Fruit fly (Drosophila melanogaster) whole organism, embryonic: ENCODE results near the gene Bacc.

Source experiments
- CG1024 ChIP-seq: fragments of 200-800 bp; sonication (Bioruptor generic); IDR thresholded peaks from 2 replicates; pipeline ENCODE4 v1.3.6; 2022; ENCODE audit warnings: missing biosample characterization, missing genetic modification characterization
- CG10654 ChIP-seq: fragments of 200-800 bp; sonication (Bioruptor generic); optimal IDR thresholded peaks from 2 replicates; lab custom pipeline; 2016; ENCODE audit warnings: missing biosample characterization, missing genetic modification characterization
- CG11398 ChIP-seq: fragments of 200-800 bp; sonication (Bioruptor generic); optimal IDR thresholded peaks from 2 replicates; lab custom pipeline; 2016; ENCODE audit warnings: missing biosample characterization, missing genetic modification characterization
- CG11696 ChIP-seq: fragments of 200-800 bp; sonication (Bioruptor generic); IDR thresholded peaks from 2 replicates; pipeline ENCODE4 v1.3.6; 2022; ENCODE audit warnings: missing biosample characterization, missing genetic modification characterization
- CG14667 ChIP-seq: fragments of 200-800 bp; sonication (Bioruptor generic); IDR thresholded peaks from 2 replicates; pipeline ENCODE4 v1.3.6; 2022; ENCODE audit warnings: missing biosample characterization, missing genetic modification characterization
- CG18011 ChIP-seq: fragments of 200-800 bp; sonication (Bioruptor generic); optimal IDR thresholded peaks from 2 replicates; lab custom pipeline; 2017; ENCODE audit warnings: missing biosample characterization, missing genetic modification characterization, mild to moderate bottlenecking, moderate library complexity, missing genotype
- CG2889 ChIP-seq: fragments of 200-800 bp; sonication (Bioruptor generic); IDR thresholded peaks from 3 replicates; pipeline ENCODE4 v1.3.6; 2022; ENCODE audit warnings: missing biosample characterization, missing genetic modification characterization
- CG30403 ChIP-seq: fragments of 200-800 bp; sonication (Bioruptor generic); optimal IDR thresholded peaks from 3 replicates; lab custom pipeline; 2016; ENCODE audit warnings: missing biosample characterization, missing genetic modification characterization
- CG33557 ChIP-seq: fragments of 200-800 bp; sonication (Bioruptor generic); optimal IDR thresholded peaks from 2 replicates; lab custom pipeline; 2019; ENCODE audit warnings: missing biosample characterization, mild to moderate bottlenecking, missing genetic modification characterization, moderate library complexity
- CG3995 ChIP-seq: fragments of 200-800 bp; sonication (Bioruptor generic); optimal IDR thresholded peaks from 3 replicates; lab custom pipeline; 2016; ENCODE audit warnings: missing biosample characterization, missing genetic modification characterization
- CG4404 ChIP-seq: fragments of 200-800 bp; sonication (Bioruptor generic); IDR thresholded peaks from 2 replicates; pipeline ENCODE4 v1.3.6; 2022; ENCODE audit warnings: missing biosample characterization, missing genetic modification characterization
- CG6175 ChIP-seq: fragments of 200-800 bp; sonication (Bioruptor generic); IDR thresholded peaks from 3 replicates; pipeline ENCODE4 v1.3.6; 2022; ENCODE audit warnings: missing biosample characterization, missing genetic modification characterization
- CG6854 ChIP-seq: fragments of 200-800 bp; sonication (Bioruptor generic); optimal IDR thresholded peaks from 3 replicates; lab custom pipeline; 2017; ENCODE audit warnings: missing biosample characterization, mild to moderate bottlenecking, missing genetic modification characterization
- CG7372 ChIP-seq: fragments of 200-800 bp; sonication (Bioruptor generic); IDR thresholded peaks from 2 replicates; pipeline ENCODE4 v1.3.6; 2022; ENCODE audit warnings: missing biosample characterization, missing genetic modification characterization
- CG7786 ChIP-seq: fragments of 200-800 bp; sonication (Bioruptor generic); optimal IDR thresholded peaks from 2 replicates; lab custom pipeline; 2016; ENCODE audit warnings: missing biosample characterization, missing genetic modification characterization
- CG8765 ChIP-seq: fragments of 200-800 bp; sonication (Bioruptor generic); IDR thresholded peaks from 2 replicates; pipeline ENCODE4 v1.3.6; 2022; ENCODE audit warnings: missing biosample characterization, missing genetic modification characterization
- CG9817 ChIP-seq: fragments of 200-800 bp; sonication (Bioruptor generic); optimal IDR thresholded peaks from 2 replicates; lab custom pipeline; 2018; ENCODE audit warnings: missing biosample characterization, mild to moderate bottlenecking, missing genetic modification characterization, moderate library complexity
- Dbx ChIP-seq: fragments of 200-800 bp; sonication (Bioruptor generic); IDR thresholded peaks from 3 replicates; pipeline ENCODE4 v1.3.6; 2022; ENCODE audit warnings: missing biosample characterization, missing genetic modification characterization
- Doc2 ChIP-seq: fragments of 200-800 bp; sonication (Bioruptor generic); IDR thresholded peaks from 2 replicates; pipeline ENCODE4 v1.3.6; 2022; ENCODE audit warnings: missing biosample characterization, missing genetic modification characterization
- Doc3 ChIP-seq: fragments of 200-800 bp; sonication (Bioruptor generic); IDR thresholded peaks from 3 replicates; pipeline ENCODE4 v1.3.6; 2022; ENCODE audit warnings: missing biosample characterization, missing genetic modification characterization; ENCODE audit not compliant: partially characterized antibody
- Fer2 ChIP-seq: fragments of 200-800 bp; sonication (Bioruptor generic); optimal IDR thresholded peaks from 2 replicates; lab custom pipeline; 2018; ENCODE audit warnings: missing biosample characterization, mild to moderate bottlenecking, missing genetic modification characterization, moderate library complexity
- Gsc ChIP-seq: fragments of 200-800 bp; sonication (Bioruptor generic); IDR thresholded peaks from 2 replicates; pipeline ENCODE4 v1.3.6; 2022; ENCODE audit warnings: missing biosample characterization, missing genetic modification characterization
- Lpt ChIP-seq: fragments of >200 bp; optimal IDR thresholded peaks from 2 replicates; lab custom pipeline; 2018; ENCODE audit warnings: missing biosample characterization, missing genetic modification characterization
- Med ChIP-seq: fragments of 200-800 bp; sonication (Bioruptor generic); peaks from one replicate; lab custom pipeline; 2016; ENCODE audit warnings: missing biosample characterization, missing genetic modification characterization, mild to moderate bottlenecking, inconsistent platforms, moderate library complexity
- NfI ChIP-seq: fragments of 200-800 bp; sonication (Bioruptor generic); optimal IDR thresholded peaks from 3 replicates; lab custom pipeline; 2018; ENCODE audit warnings: missing biosample characterization, mild to moderate bottlenecking, missing genetic modification characterization, moderate library complexity
- Opbp ChIP-seq: fragments of 200-800 bp; sonication (Bioruptor generic); IDR thresholded peaks from 3 replicates; pipeline ENCODE4 v1.3.6; 2022; ENCODE audit warnings: missing biosample characterization, missing genetic modification characterization; ENCODE audit not compliant: partially characterized antibody
- Poxn ChIP-seq: fragments of 200-800 bp; sonication (Bioruptor generic); IDR thresholded peaks from 2 replicates; pipeline ENCODE4 v1.3.6; 2022; ENCODE audit warnings: missing biosample characterization, missing genetic modification characterization
- Rfx ChIP-seq: fragments of 200-800 bp; sonication (Bioruptor generic); IDR thresholded peaks from 2 replicates; pipeline ENCODE4 v1.3.6; 2022; ENCODE audit warnings: missing biosample characterization, missing genetic modification characterization
- Side ChIP-seq: fragments of 200-800 bp; sonication (Bioruptor generic); optimal IDR thresholded peaks from 2 replicates; lab custom pipeline; 2016; ENCODE audit warnings: missing biosample characterization, missing genetic modification characterization
- Sox102F ChIP-seq: fragments of 200-800 bp; sonication (Bioruptor generic); optimal IDR thresholded peaks from 2 replicates; lab custom pipeline; 2018; ENCODE audit warnings: missing biosample characterization, mild to moderate bottlenecking, missing genetic modification characterization, moderate library complexity
- Vsx1 ChIP-seq: fragments of 200-800 bp; sonication (Bioruptor generic); optimal IDR thresholded peaks from 2 replicates; lab custom pipeline; 2017; ENCODE audit warnings: missing biosample characterization, mild to moderate bottlenecking, missing genetic modification characterization, missing genetic modification reagents
- al ChIP-seq: fragments of 200-800 bp; sonication (Bioruptor generic); IDR thresholded peaks from 2 replicates; pipeline ENCODE4 v1.3.6; 2022; ENCODE audit warnings: missing biosample characterization, missing genetic modification characterization
- br ChIP-seq: fragments of >200 bp; optimal IDR thresholded peaks from 2 replicates; lab custom pipeline; 2017
- chm ChIP-seq: fragments of 200-800 bp; sonication (Bioruptor generic); IDR thresholded peaks from 2 replicates; pipeline ENCODE4 v1.3.6; 2022; ENCODE audit warnings: missing biosample characterization, missing genetic modification characterization
- crc ChIP-seq: fragments of 200-800 bp; sonication (Bioruptor generic); optimal IDR thresholded peaks from 2 replicates; lab custom pipeline; 2016; ENCODE audit warnings: missing biosample characterization, missing genetic modification characterization
- dati ChIP-seq: fragments of 200-800 bp; sonication (Bioruptor generic); IDR thresholded peaks from 2 replicates; pipeline ENCODE4 v1.3.6; 2022; ENCODE audit warnings: missing biosample characterization, missing genetic modification characterization
- dimm ChIP-seq: fragments of 200-800 bp; sonication (Bioruptor generic); IDR thresholded peaks from 2 replicates; pipeline ENCODE4 v1.3.6; 2022; ENCODE audit warnings: missing biosample characterization, missing genetic modification characterization
- dmrt11E ChIP-seq: fragments of 200-800 bp; sonication (Bioruptor generic); optimal IDR thresholded peaks from 3 replicates; lab custom pipeline; 2018; ENCODE audit warnings: missing biosample characterization, mild to moderate bottlenecking, missing genetic modification characterization, moderate library complexity
- ems ChIP-seq: fragments of 200-800 bp; sonication (Bioruptor generic); optimal IDR thresholded peaks from 3 replicates; lab custom pipeline; 2016; ENCODE audit warnings: missing biosample characterization, missing genetic modification characterization
- fd3F ChIP-seq: fragments of 200-800 bp; sonication (Bioruptor generic); optimal IDR thresholded peaks from 2 replicates; lab custom pipeline; 2018; ENCODE audit warnings: missing biosample characterization, mild to moderate bottlenecking, missing genetic modification characterization, moderate library complexity
- h ChIP-seq: fragments of >200 bp; optimal IDR thresholded peaks from 2 replicates; lab custom pipeline; 2017
- lmd ChIP-seq: fragments of 200-800 bp; sonication (Bioruptor generic); IDR thresholded peaks from 2 replicates; pipeline ENCODE4 v1.3.6; 2022; ENCODE audit warnings: missing biosample characterization, missing genetic modification characterization
- p53 ChIP-seq: fragments of 200-800 bp; sonication (Bioruptor generic); optimal IDR thresholded peaks from 2 replicates; lab custom pipeline; 2016; ENCODE audit warnings: missing biosample characterization, missing genetic modification characterization
- peb ChIP-seq: fragments of 200-800 bp; sonication (Bioruptor generic); IDR thresholded peaks from 2 replicates; pipeline ENCODE4 v1.3.6; 2022; ENCODE audit warnings: missing biosample characterization, missing genetic modification characterization
- pros ChIP-seq: fragments of 200-800 bp; sonication (Bioruptor generic); optimal IDR thresholded peaks from 3 replicates; lab custom pipeline; 2019; ENCODE audit warnings: missing biosample characterization, mild to moderate bottlenecking, missing genetic modification characterization, moderate library complexity
- pum ChIP-seq: fragments of 200-800 bp; sonication (Bioruptor generic); optimal IDR thresholded peaks from 2 replicates; lab custom pipeline; 2016; ENCODE audit warnings: missing biosample characterization, missing genetic modification characterization
- sd ChIP-seq: fragments of 200-800 bp; sonication (Bioruptor generic); optimal IDR thresholded peaks from 3 replicates; lab custom pipeline; 2018; ENCODE audit warnings: missing biosample characterization, mild to moderate bottlenecking, missing genetic modification characterization, moderate library complexity
- sima ChIP-seq: fragments of 200-800 bp; sonication (Bioruptor generic); optimal IDR thresholded peaks from 2 replicates; lab custom pipeline; 2016; ENCODE audit warnings: missing biosample characterization, missing genetic modification characterization
- sug ChIP-seq: fragments of 200-800 bp; optimal IDR thresholded peaks from 2 replicates; lab custom pipeline; 2019; ENCODE audit warnings: missing biosample characterization, mild to moderate bottlenecking, missing genetic modification characterization, moderate library complexity
- tll ChIP-seq, 2 experiments: fragments of 200-800 bp in 1 of 2; fragments of >200 bp in 1 of 2; sonication (Bioruptor generic) in 1 of 2; optimal IDR thresholded peaks; 2 replicates each; lab custom pipeline; 2017 to 2019; ENCODE audit warnings: missing biosample characterization in 2 of 2, missing genetic modification characterization in 2 of 2, mild to moderate bottlenecking in 1 of 2, moderate library complexity in 1 of 2
- unc-4 ChIP-seq: fragments of 200-800 bp; sonication (Bioruptor generic); IDR thresholded peaks from 2 replicates; pipeline ENCODE4 v1.3.6; 2022; ENCODE audit warnings: missing biosample characterization, missing genetic modification characterization; ENCODE audit not compliant: partially characterized antibody
- zf30C ChIP-seq: fragments of 200-800 bp; sonication (Bioruptor generic); optimal IDR thresholded peaks from 3 replicates; lab custom pipeline; 2018; ENCODE audit warnings: missing biosample characterization, mild to moderate bottlenecking, missing genetic modification characterization

Bacc gene

DNA sequence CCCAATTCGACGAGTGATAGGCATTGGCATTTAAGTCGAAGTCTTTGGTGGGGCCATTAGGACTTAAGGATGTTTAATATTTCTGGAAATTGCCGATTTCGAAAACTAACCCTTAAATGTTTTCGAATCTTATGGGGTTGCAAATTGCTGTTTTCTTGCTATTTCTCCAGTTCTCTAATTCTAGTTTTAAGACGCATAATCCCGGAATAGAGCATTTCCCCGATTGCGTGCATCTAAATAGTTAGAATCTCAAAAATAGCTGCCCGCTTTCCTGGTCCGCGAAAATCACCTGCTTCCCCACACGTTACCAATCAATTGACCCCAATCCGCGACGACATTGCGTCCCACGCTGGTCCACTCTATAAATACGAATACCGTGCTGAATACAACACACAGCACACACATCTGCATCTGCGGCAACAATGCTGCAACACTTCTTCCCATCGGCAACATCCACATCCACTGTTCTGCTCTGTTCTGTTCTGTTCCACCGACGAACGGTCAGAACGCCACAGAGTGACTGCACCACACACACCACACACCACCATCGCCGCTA, at the start of gene Bacc (continued):
- TF ChIP-seq CG2889 (GFP tag; lab: Robert Waterston, UW) (no peak), p53 (GFP tag; lab: Kevin White, UChicago) (peak; percentile 34), al (GFP tag; lab: Robert Waterston, UW) (no peak), CG9817 (tag; lab: Kevin White, UChicago) (peak; percentile 78), Doc3 (GFP tag; lab: Robert Waterston, UW) (no peak), sug (tag; lab: Kevin White, UChicago) (peak; percentile 78), peb (GFP tag; lab: Robert Waterston, UW) (no peak), CG3995 (peak; percentile 73), Fer2 (peak; percentile 70), lmd (GFP tag; lab: Robert Waterston, UW) (no peak), pum (GFP tag; lab: Kevin White, UChicago) (peak; percentile 70), sima (GFP tag; lab: Kevin White, UChicago) (peak; percentile 62), Poxn (GFP tag; lab: Robert Waterston, UW) (no peak), CG1024 (GFP tag; lab: Robert Waterston, UW) (no peak), Doc2 (GFP tag; lab: Robert Waterston, UW) (no peak), NfI (GFP tag; lab: Kevin White, UChicago) (peak; percentile 83), CG14667 (no peak), crc (GFP tag; lab: Kevin White, UChicago) (peak; percentile 90), Vsx1 (peak; percentile 75), Sox102F (GFP tag; lab: Kevin White, UChicago) (peak; percentile 88), CG10654 (GFP tag; lab: Kevin White, UChicago) (peak; percentile 80), CG4404 (no peak), CG33557 (GFP tag; lab: Kevin White, UChicago) (peak; percentile 38), chm (GFP tag; lab: Robert Waterston, UW) (no peak), CG11696 (no peak), dimm (no peak), CG7786 (GFP tag; lab: Kevin White, UChicago) (peak; percentile 93), CG30403 (GFP tag; lab: Kevin White, UChicago) (peak; percentile 93), br (no peak), Lpt (no peak), fd3F (GFP tag; lab: Kevin White, UChicago) (peak; percentile 82), CG6854 (GFP tag; lab: Kevin White, UChicago) (peak; percentile 85), Med (GFP tag; lab: Kevin White, UChicago) (peak; percentile 97), CG11398 (GFP tag; lab: Kevin White, UChicago) (peak; percentile 88), Dbx (GFP tag; lab: Robert Waterston, UW) (no peak), sd (peak; percentile 28), Opbp (no peak), dati (no peak), CG8765 (no peak), dmrt11E (peak; percentile 64), h (lab: Kevin White, UChicago) (no peak), unc-4 (GFP tag; lab: Robert Waterston, UW) (no peak), pros (GFP tag; lab: Kevin White, UChicago) (peak; percentile 63), Rfx (GFP tag; lab: Robert Waterston, UW) (no peak), CG7372 (GFP tag; lab: Robert Waterston, UW) (no peak), zf30C (GFP tag; lab: Kevin White, UChicago) (no peak), CG6175 (no peak), tll (GFP tag; optimal IDR thresholded peaks at IDR 0.05; lab: Kevin White, UChicago) (no peak), Gsc (GFP tag; lab: Robert Waterston, UW) (no peak), CG18011 (GFP tag; lab: Kevin White, UChicago) (peak; percentile 80), Side (GFP tag; lab: Kevin White, UChicago) (peak; percentile 80), ems (GFP tag; lab: Kevin White, UChicago) (peak; percentile 78)
